Worm (Caenorhabditis elegans) whole organism, L4 larva: Measurements from ENCODE around the gene T24G10.2.

Experiments
- F49E8.2 ChIP-seq: sonication (generic microtip); optimal IDR thresholded peaks from 2 replicates; lab custom pipeline; 2016; ENCODE audit warnings: missing compliant biosample characterization, mild to moderate bottlenecking, missing genetic modification characterization, borderline replicate concordance
- ces-1 ChIP-seq: fragments of 150-350 bp; sonication (generic microtip); optimal IDR thresholded peaks from 4 replicates; lab custom pipeline; 2014; ENCODE audit warnings: missing biosample characterization, missing genetic modification reagents, missing genetic modification characterization
- daf-12 ChIP-seq: fragments of 150-350 bp; optimal IDR thresholded peaks from 2 replicates; lab custom pipeline; 2014; ENCODE audit warnings: missing biosample characterization, missing genetic modification reagents, missing genetic modification characterization
- fkh-10 ChIP-seq: fragments of 150-350 bp; optimal IDR thresholded peaks from 2 replicates; lab custom pipeline; 2014; ENCODE audit warnings: missing biosample characterization, missing genetic modification reagents, missing genetic modification characterization
- hif-1 ChIP-seq, 2 experiments: sonication (generic microtip); optimal IDR thresholded peaks; 2 replicates each; lab custom pipeline; 2016 to 2017; ENCODE audit warnings: missing compliant biosample characterization in 2 of 2, missing genetic modification characterization in 2 of 2, missing genetic modification reagents in 2 of 2, missing genotype in 2 of 2, mild to moderate bottlenecking in 1 of 2
- lin-15B ChIP-seq: fragments of 150-350 bp; sonication (generic microtip); optimal IDR thresholded peaks from 3 replicates; lab custom pipeline; 2014; ENCODE audit warnings: missing biosample characterization, missing genetic modification characterization
- lin-39 ChIP-seq: fragments of 150-350 bp; optimal IDR thresholded peaks from 2 replicates; lab custom pipeline; 2014; ENCODE audit warnings: missing biosample characterization, missing genetic modification reagents, missing genetic modification characterization
- nhr-11 ChIP-seq: fragments of 150-350 bp; optimal IDR thresholded peaks from 2 replicates; lab custom pipeline; 2014; ENCODE audit warnings: missing biosample characterization, missing genetic modification characterization
- skn-1 ChIP-seq: fragments of 150-350 bp; optimal IDR thresholded peaks from 2 replicates; lab custom pipeline; 2014; ENCODE audit warnings: missing biosample characterization, missing genetic modification characterization
- snpc-1.2 ChIP-seq: fragments of 200-800 bp; sonication (Bioruptor generic); IDR thresholded peaks from 2 replicates; pipeline ENCODE4 v1.3.6; 2022; ENCODE audit warnings: missing genetic modification reagents, missing genetic modification characterization, missing compliant biosample characterization
- unc-39 ChIP-seq: sonication (generic microtip); optimal IDR thresholded peaks from 2 replicates; lab custom pipeline; 2017; ENCODE audit warnings: missing biosample characterization, missing genetic modification characterization
- ztf-11 ChIP-seq: fragments of 150-350 bp; optimal IDR thresholded peaks from 2 replicates; lab custom pipeline; 2014; ENCODE audit warnings: missing biosample characterization, missing genetic modification characterization

ce11 chrIII:5420276-5420675 lies 22.3 kb downstream of the T24G10.2 start:
- no peak for TF ChIP-seq daf-12
- no peak for TF ChIP-seq unc-39 (tag; lab: Kevin White, UChicago)
- no peak for TF ChIP-seq fkh-10
- TF ChIP-seq lin-39 (tag; lab: Kevin White, UChicago) = no peak
- TF ChIP-seq lin-15B (tag; lab: Kevin White, UChicago) = no peak
- no peak for TF ChIP-seq skn-1
- TF ChIP-seq ces-1 (GFP tag; lab: Kevin White, UChicago) = no peak
- no peak for TF ChIP-seq snpc-1.2 (GFP tag; lab: Robert Waterston, UW)
- TF ChIP-seq nhr-11 (tag; lab: Kevin White, UChicago) = no peak
- TF ChIP-seq F49E8.2 (tag; lab: Kevin White, UChicago) = no peak
- no peak for TF ChIP-seq ztf-11 (tag; lab: Kevin White, UChicago)
- TF ChIP-seq hif-1 (tag; optimal IDR thresholded peaks at IDR 0.05; lab: Kevin White, UChicago) = no peak
